Fruit fly (Drosophila melanogaster): Measurements from ENCODE around the gene CG11899.
A peak's percentile ranks its signal among the peaks of the same experiment; 100 is the strongest.

Gene CG11899

DNA sequence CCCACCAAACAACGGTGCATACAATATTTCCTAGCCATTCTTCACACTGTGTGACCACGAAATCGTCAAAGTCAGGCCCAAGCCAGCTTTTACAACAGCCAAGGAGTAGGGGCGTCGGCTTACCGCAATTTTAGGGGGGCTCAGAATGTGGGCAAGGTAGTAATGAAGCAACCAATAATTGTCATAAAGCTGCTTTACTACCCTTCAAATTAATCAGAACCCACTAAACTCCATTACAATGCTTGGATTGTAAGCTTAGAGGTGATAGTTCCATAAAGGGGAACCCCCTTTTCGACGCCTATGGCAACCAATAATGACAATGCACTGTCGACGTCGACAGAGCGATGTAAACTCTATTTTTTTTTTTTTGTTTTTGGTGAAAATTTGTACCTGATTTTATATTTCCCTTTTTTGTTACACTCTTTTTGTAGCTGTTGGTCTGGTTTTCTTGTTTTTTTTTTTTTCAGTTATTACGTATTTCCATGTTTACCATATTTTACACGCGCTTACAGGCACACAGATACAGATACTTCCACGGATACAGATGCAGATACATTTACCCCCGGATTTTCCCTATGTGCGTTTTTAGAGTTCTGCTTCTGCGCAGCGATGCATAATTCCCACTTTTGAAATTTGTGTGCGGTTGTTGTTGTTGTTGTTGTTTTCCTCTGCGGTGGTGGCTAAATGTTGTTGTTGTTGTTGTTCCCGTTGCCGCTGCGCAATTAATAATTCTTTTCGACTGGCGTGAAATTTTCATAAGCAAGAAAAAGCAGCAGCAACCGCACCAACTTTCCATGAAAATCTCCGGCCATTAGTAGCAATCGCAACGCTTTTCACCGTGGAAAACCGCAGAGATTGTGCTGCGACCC lies 4.6 kb downstream of the CG11899 start:
- TF ChIP-seq CTCF (optimal IDR thresholded peaks at IDR 0.05), result no peak
- no peak for TF ChIP-seq CG8478 (optimal IDR thresholded peaks at IDR 0.05)

dm6 chr3R:29206198-29207011 lies 6.2 kb downstream of the CG11899 start:
- TF ChIP-seq CG8478 (optimal IDR thresholded peaks at IDR 0.05) (no peak), CTCF (optimal IDR thresholded peaks at IDR 0.05) (no peak)

DNA sequence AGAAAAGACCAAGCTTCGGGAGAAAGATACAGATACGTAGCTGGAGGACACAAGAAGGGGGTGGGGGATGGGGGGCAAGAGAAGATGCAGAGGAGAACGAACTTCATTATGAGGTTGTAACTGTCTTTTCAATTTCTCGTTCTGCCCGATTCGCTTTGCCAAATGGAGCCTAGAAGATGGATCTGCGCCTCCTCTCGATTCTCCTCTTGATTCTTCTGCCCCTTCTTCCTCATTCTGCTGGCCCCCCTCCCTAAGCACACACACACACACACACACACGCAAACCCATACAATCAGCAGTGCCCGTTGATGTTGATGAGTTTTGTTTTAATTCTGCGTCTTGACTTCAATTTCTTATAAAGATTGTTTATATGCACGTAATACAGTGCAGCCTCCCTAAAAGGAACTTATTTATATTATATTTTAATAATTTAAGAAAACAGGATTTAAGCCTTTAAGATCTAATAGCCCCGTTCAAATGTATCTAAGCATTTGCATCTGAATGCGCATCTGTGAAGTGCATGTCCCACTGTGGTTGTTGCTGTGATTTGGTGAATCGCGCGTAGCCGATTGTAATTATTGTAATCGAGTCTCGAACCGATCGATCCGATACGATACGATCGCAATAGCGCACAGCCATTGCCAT lies 6.9 kb downstream of the CG11899 start:
- no peak for TF ChIP-seq CG8478 (optimal IDR thresholded peaks at IDR 0.05)
- no peak for TF ChIP-seq CTCF (optimal IDR thresholded peaks at IDR 0.05)

DNA sequence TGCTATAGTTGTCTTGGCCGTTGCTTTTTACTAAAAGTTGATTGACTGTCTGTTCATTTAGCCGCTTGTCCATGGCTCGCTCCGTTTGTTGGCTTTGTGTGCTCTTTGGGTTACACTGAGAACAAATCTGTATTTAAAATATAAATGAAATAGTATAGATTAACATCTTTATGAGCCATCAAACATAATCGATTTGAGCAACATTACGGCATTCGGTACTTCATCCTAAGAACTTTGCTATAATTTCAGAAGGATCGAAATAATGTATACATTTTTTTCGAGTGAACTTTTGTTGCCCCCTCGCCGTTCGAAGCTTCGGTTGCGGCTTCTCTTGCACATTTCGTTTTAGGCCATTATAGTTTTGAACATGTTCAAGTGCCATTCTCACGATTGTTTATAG lies 7.7 kb downstream of the CG11899 start:
- TF ChIP-seq CTCF (optimal IDR thresholded peaks at IDR 0.05) (no peak), CG8478 (optimal IDR thresholded peaks at IDR 0.05) (no peak)

DNA sequence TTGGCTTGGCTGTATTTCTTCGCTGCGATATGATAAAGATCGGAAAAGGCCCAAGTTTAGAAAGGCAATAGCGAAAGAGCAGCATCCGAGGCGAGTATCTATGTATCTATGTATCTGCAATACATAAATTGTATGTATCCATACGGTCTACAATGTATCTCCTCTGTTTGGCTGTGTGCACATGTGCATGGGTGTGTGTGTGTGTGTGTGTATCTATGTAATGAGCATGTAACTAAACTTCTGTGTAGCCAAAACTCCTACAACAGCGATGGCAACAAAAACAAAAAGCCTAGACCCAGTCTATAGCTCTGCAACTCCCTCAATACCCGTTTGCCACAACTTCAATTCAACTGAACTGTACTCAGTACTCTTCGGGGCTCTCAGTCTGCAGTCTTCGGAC lies 9.8 kb downstream of the CG11899 start:
- TF ChIP-seq CG8478 (optimal IDR thresholded peaks at IDR 0.05) (no peak), CTCF (optimal IDR thresholded peaks at IDR 0.05) (no peak)

- TF ChIP-seq CTCF (optimal IDR thresholded peaks at IDR 0.05) (no peak), CG8478 (optimal IDR thresholded peaks at IDR 0.05) (no peak)
Observed at dm6 chr3R:29210542-29211393, 10.5 kb downstream of the CG11899 start.

DNA sequence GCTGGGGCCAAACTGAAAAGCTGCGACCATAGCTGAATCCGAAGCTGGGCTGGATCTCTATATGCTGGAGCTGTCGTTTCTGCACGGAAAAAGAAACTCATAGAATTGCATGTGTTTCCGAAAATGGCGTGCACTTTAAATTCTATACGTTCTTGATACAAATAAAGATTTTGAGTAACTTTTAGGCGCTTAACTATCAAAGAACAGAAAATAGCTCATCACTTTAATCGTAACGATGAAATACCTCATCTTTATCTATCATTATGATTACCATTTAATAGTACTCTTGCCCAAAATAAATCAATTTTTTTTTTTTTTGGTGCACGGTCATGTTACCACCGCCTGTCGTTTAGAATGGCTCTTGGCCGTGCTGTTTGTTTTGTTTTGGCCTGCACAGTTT lies 11.4 kb downstream of the CG11899 start:
- TF ChIP-seq CG8478 (optimal IDR thresholded peaks at IDR 0.05), result no peak
- TF ChIP-seq CTCF (optimal IDR thresholded peaks at IDR 0.05), result no peak

- TF ChIP-seq CG8478 (optimal IDR thresholded peaks at IDR 0.05) (no peak), CTCF (optimal IDR thresholded peaks at IDR 0.05) (no peak)
Observed at dm6 chr3R:29212534-29212933, 12.3 kb downstream of the CG11899 start.

DNA sequence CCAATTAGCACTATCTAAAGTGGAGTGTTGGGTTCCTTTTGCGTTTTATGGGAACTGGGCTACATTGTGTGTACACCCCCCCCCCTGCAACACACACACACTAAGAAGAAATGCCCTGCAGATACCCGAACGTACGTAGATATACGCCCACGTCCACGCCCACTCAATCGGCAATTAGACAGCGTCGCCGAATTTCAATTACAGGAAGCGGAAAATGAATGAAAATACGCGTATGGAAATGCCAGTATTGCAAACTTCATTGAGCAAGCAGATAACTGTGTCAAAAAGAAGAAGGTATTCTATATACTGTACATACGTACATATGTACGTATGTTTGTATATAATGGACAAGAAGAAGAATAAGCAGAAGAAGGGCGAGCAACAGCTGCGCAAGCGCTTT lies 13.2 kb downstream of the CG11899 start:
- TF ChIP-seq CG8478 (optimal IDR thresholded peaks at IDR 0.05) (no peak), CTCF (optimal IDR thresholded peaks at IDR 0.05) (no peak)

- TF ChIP-seq CTCF (optimal IDR thresholded peaks at IDR 0.05) (no peak), CG8478 (optimal IDR thresholded peaks at IDR 0.05) (peak; percentile 34)
Observed at dm6 chr3R:29214262-29214661, 14.0 kb downstream of the CG11899 start.

DNA sequence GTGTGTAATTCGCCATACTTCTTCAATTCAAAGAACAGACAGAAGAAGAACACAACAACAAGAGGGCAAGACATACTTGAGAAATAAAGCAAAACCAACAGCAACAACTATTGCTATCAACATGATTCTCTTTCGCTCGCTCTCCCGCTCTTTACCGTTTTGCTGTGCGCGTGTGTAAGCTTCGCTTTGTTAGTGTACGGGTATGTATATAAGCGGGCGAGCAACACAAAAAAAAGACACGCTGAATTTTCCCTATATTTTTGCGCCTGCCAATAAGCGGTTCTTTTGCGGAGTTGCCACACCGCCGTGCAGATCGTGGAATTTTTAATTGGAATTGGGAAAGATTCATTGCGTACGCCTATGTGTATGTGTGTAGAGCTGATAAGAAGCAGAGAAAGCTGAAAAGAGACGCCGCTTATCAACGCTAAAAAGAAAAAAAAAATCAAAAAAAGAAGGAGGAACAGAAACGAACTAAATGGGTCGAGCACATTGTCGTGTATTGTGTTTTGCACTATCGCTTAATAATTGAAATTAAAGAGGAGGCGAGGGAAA lies 14.8 kb downstream of the CG11899 start:
- no peak for TF ChIP-seq CG8478 (optimal IDR thresholded peaks at IDR 0.05)
- no peak for TF ChIP-seq CTCF (optimal IDR thresholded peaks at IDR 0.05)

DNA sequence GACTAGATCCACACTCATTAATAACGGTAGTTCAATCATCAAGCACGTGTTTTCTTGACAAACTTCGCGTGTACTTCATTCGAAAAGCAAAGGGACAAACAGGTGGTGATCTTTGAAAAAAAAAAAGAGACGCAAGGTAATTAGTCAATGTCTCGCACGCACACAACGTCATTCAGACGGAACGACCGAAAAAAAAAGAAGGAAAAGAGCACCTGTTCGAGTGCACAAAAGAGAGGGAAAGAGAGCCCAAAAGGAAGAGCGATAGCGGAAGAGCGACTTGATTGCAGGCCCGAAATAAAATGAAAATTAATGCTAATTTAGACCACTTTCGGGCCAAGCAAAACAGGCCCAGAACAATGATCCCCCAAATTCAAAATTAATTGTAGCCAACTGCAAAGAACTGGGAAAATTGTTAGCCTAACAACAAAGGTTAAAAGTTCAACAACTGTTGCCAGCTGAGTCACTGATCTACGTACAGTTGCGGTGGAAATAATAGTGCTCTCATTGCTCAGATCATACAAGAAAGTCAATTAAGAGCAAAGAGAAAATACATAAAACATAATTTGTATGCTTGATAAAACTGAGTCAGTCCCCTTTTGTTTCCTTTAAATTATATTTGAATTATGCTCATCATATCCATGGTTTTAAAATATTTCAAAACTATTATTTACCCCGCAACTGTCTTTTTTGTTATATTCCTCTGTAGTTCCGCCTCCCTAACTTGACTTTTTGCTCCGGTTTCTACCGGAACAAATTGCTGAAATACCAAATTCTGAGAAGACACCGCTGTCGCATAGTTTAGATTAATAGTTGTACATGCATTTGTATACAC lies 15.6 kb downstream of the CG11899 start:
- no peak for TF ChIP-seq CTCF (optimal IDR thresholded peaks at IDR 0.05)
- no peak for TF ChIP-seq CG8478 (optimal IDR thresholded peaks at IDR 0.05)

DNA sequence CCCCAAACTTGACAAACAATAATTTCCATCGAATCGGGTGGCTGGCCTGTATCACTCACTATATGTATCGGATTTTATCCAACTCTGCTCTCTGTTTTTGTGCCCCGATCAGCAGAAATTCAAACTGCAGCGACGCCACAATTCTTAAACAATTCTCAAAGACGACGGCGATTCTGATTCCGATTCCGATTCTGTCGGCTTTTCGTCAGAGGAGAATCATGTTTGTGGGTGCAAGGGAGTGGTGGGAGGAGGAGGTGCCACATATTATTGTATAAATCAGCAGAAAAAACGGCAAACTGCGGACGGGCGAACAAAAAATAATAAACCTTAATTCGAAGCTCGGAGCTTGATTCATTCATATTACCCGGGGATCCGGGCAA lies 16.2 kb downstream of the CG11899 start:
- no peak for TF ChIP-seq CTCF (optimal IDR thresholded peaks at IDR 0.05)

DNA sequence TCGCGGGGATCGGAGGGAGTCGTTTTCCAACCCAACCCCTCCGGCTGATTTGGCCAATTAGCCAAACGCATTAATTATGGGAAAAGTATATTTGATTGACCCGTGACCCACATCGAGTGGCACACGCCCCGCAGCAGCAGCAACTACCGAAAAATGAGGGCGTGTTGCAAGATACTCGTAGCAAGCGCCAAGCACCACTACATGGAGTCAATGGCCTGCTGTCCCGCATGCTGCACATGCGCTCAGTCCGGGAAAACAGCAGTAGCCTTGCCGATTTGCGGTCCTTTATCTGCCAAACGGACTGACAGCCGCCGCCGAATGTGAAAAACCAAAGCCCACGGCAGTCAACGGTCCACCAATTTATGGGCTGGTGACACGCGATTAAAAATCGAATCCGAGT lies 17.1 kb downstream of the CG11899 start:
- TF ChIP-seq CTCF (optimal IDR thresholded peaks at IDR 0.05) (no peak), CG8478 (optimal IDR thresholded peaks at IDR 0.05) (no peak)
